Fruit fly (Drosophila melanogaster): Measurements from ENCODE around the gene yellow-f2.

- no peak for TF ChIP-seq CG12768 (GFP tag; optimal IDR thresholded peaks at IDR 0.05)
- TF ChIP-seq CG1620 (GFP tag; optimal IDR thresholded peaks at IDR 0.05): no peak
- no peak for TF ChIP-seq cic (GFP tag; optimal IDR thresholded peaks at IDR 0.05)
These were observed 16.1 kb upstream of the yellow-f2 start, which contains the start of gene CG8031 for dm6 chr3R:13010905-13011620.
